Worm (Caenorhabditis elegans): ENCODE results near the gene D1079.1.

The D1079.1 gene

DNA sequence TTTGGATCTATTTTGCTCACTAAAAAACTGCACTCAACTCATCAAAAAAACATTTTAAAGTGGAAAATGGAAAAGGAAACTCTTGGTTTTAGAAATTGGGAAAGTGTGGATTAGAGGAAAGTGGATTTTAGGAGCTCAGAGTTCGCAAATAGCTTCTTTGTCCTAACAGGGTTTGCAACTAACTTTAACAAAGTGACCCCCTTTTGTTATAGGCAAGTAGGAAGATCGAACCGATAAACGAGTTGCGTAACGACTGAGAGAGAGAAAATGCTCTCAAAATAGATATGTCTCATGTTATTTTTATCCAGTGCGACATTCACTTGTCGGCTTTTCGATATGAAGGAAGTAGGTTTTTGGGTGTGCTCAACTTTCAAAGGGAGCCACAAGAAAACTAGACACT lies 23.5 kb downstream of the D1079.1 start:
- TF ChIP-seq tbx-37 (GFP tag; conservative IDR thresholded peaks at IDR 0.05) (no peak), ama-1 (optimal IDR thresholded peaks at IDR 0.05) (no peak), B0310.2 (tag; optimal IDR thresholded peaks at IDR 0.05) (no peak)

DNA sequence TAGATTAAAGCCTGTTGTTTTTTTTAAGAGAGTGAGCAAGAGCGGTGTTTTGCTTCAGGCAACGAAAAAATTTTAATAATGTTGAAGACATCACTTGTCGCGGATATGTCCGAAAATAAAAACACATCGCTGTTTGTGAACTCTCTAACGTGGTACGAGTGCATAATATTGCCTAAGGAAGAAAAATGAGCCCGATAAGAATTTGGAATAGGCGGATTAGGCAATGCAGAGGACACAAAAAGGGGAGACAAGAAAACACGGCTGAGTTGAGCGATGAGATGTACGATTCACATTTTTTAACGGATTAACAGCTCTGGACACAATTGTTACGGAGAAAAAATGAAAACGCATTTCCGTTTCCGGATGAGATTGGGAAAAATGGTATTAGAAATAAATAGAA lies 24.4 kb downstream of the D1079.1 start:
- TF ChIP-seq ama-1 (optimal IDR thresholded peaks at IDR 0.05) (no peak), tbx-11 (GFP tag; IDR thresholded peaks at IDR 0.05) (no peak), scrt-1 (GFP tag; IDR thresholded peaks at IDR 0.05) (no peak), tbx-37 (GFP tag; conservative IDR thresholded peaks at IDR 0.05) (no peak), ceh-13 (GFP tag; optimal IDR thresholded peaks at IDR 0.05) (no peak), hnd-1 (tag; optimal IDR thresholded peaks at IDR 0.05) (no peak), F13C5.2 (tag; optimal IDR thresholded peaks at IDR 0.05) (no peak), pes-1 (GFP tag; IDR thresholded peaks at IDR 0.05) (no peak), hmg-4 (GFP tag; optimal IDR thresholded peaks at IDR 0.05) (no peak), B0310.2 (tag; optimal IDR thresholded peaks at IDR 0.05) (no peak), sea-1 (GFP tag; conservative IDR thresholded peaks at IDR 0.05) (no peak), ets-7 (tag; optimal IDR thresholded peaks at IDR 0.05) (no peak), flt-1 (GFP tag; IDR thresholded peaks at IDR 0.05) (no peak), hmbx-1 (tag; optimal IDR thresholded peaks at IDR 0.05) (no peak), aly-1 (tag; optimal IDR thresholded peaks at IDR 0.05) (no peak)

DNA sequence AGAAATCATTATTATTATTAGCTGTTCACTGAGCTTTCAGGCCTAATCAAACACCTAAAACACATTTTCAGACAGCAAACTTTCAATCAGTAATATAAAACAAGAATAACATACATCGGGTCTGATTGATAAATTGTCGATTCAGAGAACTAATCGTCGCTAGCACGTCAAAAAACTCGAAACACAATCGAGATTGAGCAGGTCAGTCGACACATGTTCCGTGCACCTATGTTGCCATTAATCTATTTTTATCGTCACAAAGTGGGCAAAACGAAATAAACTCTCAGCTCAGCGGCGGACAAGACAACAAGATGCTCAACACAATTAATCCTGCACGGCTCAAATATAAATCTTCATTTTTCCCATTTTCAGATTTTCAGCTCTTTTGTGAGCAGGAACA lies 26.4 kb downstream of the D1079.1 start:
- TF ChIP-seq flt-1 (GFP tag; IDR thresholded peaks at IDR 0.05) (no peak), F13C5.2 (tag; optimal IDR thresholded peaks at IDR 0.05) (no peak), tbx-37 (GFP tag; conservative IDR thresholded peaks at IDR 0.05) (no peak), ets-7 (tag; optimal IDR thresholded peaks at IDR 0.05) (no peak)

DNA sequence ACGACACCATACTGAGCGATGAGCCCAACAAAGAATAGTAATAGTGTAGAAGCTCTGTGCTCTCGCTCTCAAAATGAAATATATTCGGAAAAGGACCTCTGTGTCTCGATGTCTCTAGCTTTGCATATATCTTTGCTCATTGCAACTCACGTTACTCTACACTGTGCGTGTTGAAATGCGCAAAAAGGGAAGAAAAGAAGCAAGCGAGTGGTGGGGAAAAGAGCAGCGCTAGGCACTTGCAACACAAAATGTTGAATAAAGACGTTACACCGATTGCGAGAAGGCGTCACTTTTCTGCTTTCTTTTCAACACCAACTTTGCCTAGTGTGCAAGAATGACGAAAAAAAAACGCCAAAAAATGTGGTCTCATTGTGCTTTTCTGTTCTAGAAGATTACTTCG lies 31.6 kb downstream of the D1079.1 start:
- no peak for TF ChIP-seq tra-4 (tag; optimal IDR thresholded peaks at IDR 0.05)
- no peak for TF ChIP-seq ama-1 (optimal IDR thresholded peaks at IDR 0.05)
- no peak for TF ChIP-seq ets-7 (tag; optimal IDR thresholded peaks at IDR 0.05)
- no peak for TF ChIP-seq sea-1 (GFP tag; conservative IDR thresholded peaks at IDR 0.05)
- TF ChIP-seq B0310.2 (tag; optimal IDR thresholded peaks at IDR 0.05), result no peak
- TF ChIP-seq hmbx-1 (tag; optimal IDR thresholded peaks at IDR 0.05), result no peak
- no peak for TF ChIP-seq tbx-11 (GFP tag; IDR thresholded peaks at IDR 0.05)
- TF ChIP-seq hnd-1 (tag; optimal IDR thresholded peaks at IDR 0.05), result no peak
- no peak for TF ChIP-seq tbx-37 (GFP tag; conservative IDR thresholded peaks at IDR 0.05)
- TF ChIP-seq ceh-36 (tag; optimal IDR thresholded peaks at IDR 0.05), result no peak

DNA sequence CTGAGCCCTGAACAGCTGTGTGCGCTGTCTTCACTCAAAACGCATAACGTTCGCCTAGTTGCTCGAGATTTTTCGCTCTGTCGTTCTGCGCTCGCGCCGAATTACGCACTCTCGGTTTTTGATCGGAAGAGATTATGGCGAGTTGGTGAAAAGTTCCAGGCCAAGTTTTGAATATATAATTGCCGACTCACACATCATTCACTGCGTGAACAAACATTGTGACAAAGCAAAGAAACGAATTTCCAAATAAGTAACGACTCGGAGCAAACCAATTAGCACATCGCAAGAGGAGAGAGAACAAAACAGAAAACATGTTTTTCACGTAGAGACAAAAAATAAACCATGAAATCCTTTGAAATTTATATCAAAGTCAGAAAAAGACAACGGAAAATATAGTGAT lies 32.4 kb downstream of the D1079.1 start:
- TF ChIP-seq hnd-1 (tag; optimal IDR thresholded peaks at IDR 0.05) (no peak), tra-4 (tag; optimal IDR thresholded peaks at IDR 0.05) (no peak), hmg-4 (GFP tag; optimal IDR thresholded peaks at IDR 0.05) (no peak), F13C5.2 (tag; optimal IDR thresholded peaks at IDR 0.05) (no peak), scrt-1 (GFP tag; IDR thresholded peaks at IDR 0.05) (no peak), ceh-36 (tag; optimal IDR thresholded peaks at IDR 0.05) (no peak), pes-1 (GFP tag; IDR thresholded peaks at IDR 0.05) (no peak), aly-1 (tag; optimal IDR thresholded peaks at IDR 0.05) (no peak), hmbx-1 (tag; optimal IDR thresholded peaks at IDR 0.05) (no peak), ama-1 (optimal IDR thresholded peaks at IDR 0.05) (no peak), tbx-11 (GFP tag; IDR thresholded peaks at IDR 0.05) (no peak), flt-1 (GFP tag; IDR thresholded peaks at IDR 0.05) (no peak), tbx-37 (GFP tag; conservative IDR thresholded peaks at IDR 0.05) (no peak), sea-1 (GFP tag; conservative IDR thresholded peaks at IDR 0.05) (no peak), ets-7 (tag; optimal IDR thresholded peaks at IDR 0.05) (no peak), B0310.2 (tag; optimal IDR thresholded peaks at IDR 0.05) (no peak), ceh-13 (GFP tag; optimal IDR thresholded peaks at IDR 0.05) (no peak)

DNA sequence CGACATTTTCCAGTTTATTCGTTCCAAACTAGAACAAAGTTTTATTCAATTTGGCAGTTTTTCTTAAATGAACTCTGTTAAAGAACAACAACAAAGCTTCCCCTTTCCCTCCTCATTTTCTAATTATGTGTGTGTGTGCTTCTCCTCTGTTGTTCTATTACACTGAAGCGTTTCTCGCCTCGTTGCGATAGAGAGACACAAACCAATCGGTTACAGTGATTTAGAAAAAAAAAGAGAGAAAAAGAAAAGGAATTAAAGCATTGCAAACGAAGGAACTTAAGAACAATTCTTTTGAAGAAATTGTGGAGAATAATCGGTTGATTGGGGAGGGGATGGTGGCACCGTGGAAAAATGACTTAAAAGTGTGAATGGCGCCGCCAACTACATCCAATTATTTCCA lies 34.6 kb downstream of the D1079.1 start, which contains the start of gene cest-26:
Gene cest-26 (minus strand): TSS at position 101 of the 400 bp plus-strand sequence.
- TF ChIP-seq pes-1 (GFP tag; IDR thresholded peaks at IDR 0.05) (no peak), F13C5.2 (tag; optimal IDR thresholded peaks at IDR 0.05) (no peak), sea-1 (GFP tag; conservative IDR thresholded peaks at IDR 0.05) (no peak), ceh-36 (tag; optimal IDR thresholded peaks at IDR 0.05) (no peak)

DNA sequence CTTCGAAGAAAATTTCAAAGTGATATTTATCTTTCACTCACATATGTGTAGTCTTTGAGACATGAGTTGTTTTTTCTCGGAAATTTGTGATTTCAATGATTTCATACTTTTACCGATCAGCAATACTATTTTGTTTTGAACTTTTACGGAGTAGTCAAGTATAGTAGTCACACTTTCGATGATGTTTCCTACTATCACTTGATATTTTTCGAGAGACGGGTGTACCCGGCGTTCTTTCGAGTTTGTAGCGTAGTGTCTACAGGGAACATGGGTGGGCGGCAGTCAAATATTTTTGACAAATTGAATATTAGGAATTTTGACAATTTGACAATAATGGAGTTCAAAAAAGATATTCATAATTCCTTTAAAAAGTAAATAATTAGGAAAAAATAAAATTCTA lies 35.9 kb downstream of the D1079.1 start:
- TF ChIP-seq pes-1 (GFP tag; IDR thresholded peaks at IDR 0.05), result no peak
- TF ChIP-seq tbx-37 (GFP tag; conservative IDR thresholded peaks at IDR 0.05), result no peak
- TF ChIP-seq hnd-1 (tag; optimal IDR thresholded peaks at IDR 0.05), result no peak
- TF ChIP-seq hmbx-1 (tag; optimal IDR thresholded peaks at IDR 0.05), result no peak
- TF ChIP-seq sea-1 (GFP tag; conservative IDR thresholded peaks at IDR 0.05), result no peak
- TF ChIP-seq tra-4 (tag; optimal IDR thresholded peaks at IDR 0.05), result no peak
- TF ChIP-seq ceh-36 (tag; optimal IDR thresholded peaks at IDR 0.05), result no peak
- TF ChIP-seq ets-7 (tag; optimal IDR thresholded peaks at IDR 0.05), result no peak
- TF ChIP-seq flt-1 (GFP tag; IDR thresholded peaks at IDR 0.05), result no peak
- TF ChIP-seq hmg-4 (GFP tag; optimal IDR thresholded peaks at IDR 0.05), result no peak
- no peak for TF ChIP-seq tbx-11 (GFP tag; IDR thresholded peaks at IDR 0.05)
- TF ChIP-seq B0310.2 (tag; optimal IDR thresholded peaks at IDR 0.05), result no peak
- TF ChIP-seq F13C5.2 (tag; optimal IDR thresholded peaks at IDR 0.05), result no peak
- no peak for TF ChIP-seq ceh-13 (GFP tag; optimal IDR thresholded peaks at IDR 0.05)
- no peak for TF ChIP-seq ama-1 (optimal IDR thresholded peaks at IDR 0.05)
- TF ChIP-seq scrt-1 (GFP tag; IDR thresholded peaks at IDR 0.05), result no peak
- no peak for TF ChIP-seq aly-1 (tag; optimal IDR thresholded peaks at IDR 0.05)

DNA sequence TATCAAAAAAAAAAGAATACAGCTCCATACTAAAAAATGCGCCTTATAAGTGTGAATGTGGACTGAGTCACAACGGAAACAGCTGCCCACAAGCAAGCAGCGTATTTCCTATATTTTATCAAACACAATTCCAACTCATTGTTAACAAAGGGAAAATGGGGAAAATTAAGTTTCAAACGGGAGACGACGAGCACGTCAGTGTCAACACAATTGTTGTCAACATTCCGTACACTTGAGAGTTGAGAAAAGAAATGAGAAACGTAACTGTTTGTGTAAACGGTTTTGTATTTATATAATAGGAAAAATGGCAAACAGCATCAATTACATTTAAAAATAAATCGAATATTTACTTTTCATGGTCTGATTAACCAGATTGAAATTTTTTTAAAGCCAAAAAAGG lies 36.7 kb downstream of the D1079.1 start:
- no peak for TF ChIP-seq tbx-37 (GFP tag; conservative IDR thresholded peaks at IDR 0.05)
- no peak for TF ChIP-seq ceh-13 (GFP tag; optimal IDR thresholded peaks at IDR 0.05)
- no peak for TF ChIP-seq ets-7 (tag; optimal IDR thresholded peaks at IDR 0.05)

Measured in whole organism, early embryonic.